Fruit fly (Drosophila melanogaster) whole organism, prepupa: ENCODE measurements around the gene Tgt.

Experiments used
- Hr39 ChIP-seq: fragments of 200-800 bp; sonication (Bioruptor generic); optimal IDR thresholded peaks from 2 replicates; lab custom pipeline; 2016; ENCODE audit warnings: missing biosample characterization, missing genetic modification characterization
- Lpt ChIP-seq: fragments of 200-800 bp; sonication (Bioruptor generic); optimal IDR thresholded peaks from 3 replicates; lab custom pipeline; 2016; ENCODE audit warnings: missing biosample characterization, missing genetic modification characterization
- Sox102F ChIP-seq: fragments of 200-800 bp; sonication (Bioruptor generic); optimal IDR thresholded peaks from 2 replicates; lab custom pipeline; 2016; ENCODE audit warnings: missing biosample characterization, mild to moderate bottlenecking, missing genetic modification characterization
- eg ChIP-seq: fragments of 200-800 bp; sonication (Bioruptor generic); IDR thresholded peaks from 3 replicates; pipeline ENCODE4 v1.3.6; 2022; ENCODE audit warnings: missing biosample characterization, missing genetic modification characterization

dm6 chr2L:1177522-1177921 is 6.3 kb upstream of the Tgt start, which contains the start of gene CG4896:
- TF ChIP-seq Lpt (GFP tag; lab: Kevin White, UChicago) (no peak), Sox102F (GFP tag; lab: Kevin White, UChicago) (no peak), Hr39 (GFP tag; lab: Kevin White, UChicago) (no peak), eg (GFP tag; lab: Robert Waterston, UW) (peak; percentile 33; the same call in 1 of the 3 replicates)
